Fruit fly (Drosophila melanogaster): ENCODE measurements around the gene dco.

The dco gene

dm6 chr3R:31059036-31059806 lies 1.8 kb downstream of the dco start (continued):
- no peak for TF ChIP-seq Antp (GFP tag; optimal IDR thresholded peaks at IDR 0.05)
- peak; percentile 36; the same call in 1 of the 2 replicates for TF ChIP-seq al (GFP tag; IDR thresholded peaks at IDR 0.05)
- no peak for TF ChIP-seq CG16863 (GFP tag; optimal IDR thresholded peaks at IDR 0.05)
- TF ChIP-seq CG17912 (GFP tag; optimal IDR thresholded peaks at IDR 0.05): peak; percentile 68
- peak; percentile 83 for TF ChIP-seq stc (GFP tag; IDR thresholded peaks at IDR 0.05)
- TF ChIP-seq Nf-YC (tag; optimal IDR thresholded peaks at IDR 0.05): peak; percentile 21
- TF ChIP-seq Oaz (GFP tag; IDR thresholded peaks at IDR 0.05): no peak
- TF ChIP-seq psq (GFP tag; optimal IDR thresholded peaks at IDR 0.05): peak; percentile 38
- TF ChIP-seq Atf6 (GFP tag; IDR thresholded peaks at IDR 0.05): peak; percentile 52; the same call in 1 of the 2 replicates
- peak; percentile 74 for TF ChIP-seq Xbp1 (GFP tag; optimal IDR thresholded peaks at IDR 0.05)
- TF ChIP-seq repo (GFP tag; optimal IDR thresholded peaks at IDR 0.05): no peak
- peak; percentile 35 for TF ChIP-seq CG30020 (tag; optimal IDR thresholded peaks at IDR 0.05)
- no peak for TF ChIP-seq Atf3 (GFP tag; optimal IDR thresholded peaks at IDR 0.05)
- no peak for TF ChIP-seq luna (GFP tag; optimal IDR thresholded peaks at IDR 0.05)
- TF ChIP-seq CG12659 (GFP tag; optimal IDR thresholded peaks at IDR 0.05): peak; percentile 72
- TF ChIP-seq CG9727 (GFP tag; optimal IDR thresholded peaks at IDR 0.05): peak; percentile 86
- peak; percentile 67 for TF ChIP-seq wor (GFP tag; IDR thresholded peaks at IDR 0.05)
- peak; percentile 45 for TF ChIP-seq BtbVII (GFP tag; optimal IDR thresholded peaks at IDR 0.05)
- peak; percentile 76 for TF ChIP-seq CG4730 (GFP tag; IDR thresholded peaks at IDR 0.05)
- no peak for TF ChIP-seq Scr (GFP tag; IDR thresholded peaks at IDR 0.05; ENCODE audit: partially characterized antibody)
- TF ChIP-seq CG34224 (GFP tag; IDR thresholded peaks at IDR 0.05; ENCODE audit: partially characterized antibody): no peak
- no peak for TF ChIP-seq Opbp (GFP tag; IDR thresholded peaks at IDR 0.05; ENCODE audit: partially characterized antibody)
- TF ChIP-seq CG4707 (GFP tag; optimal IDR thresholded peaks at IDR 0.05): peak; percentile 81
- no peak for TF ChIP-seq CG2199 (GFP tag; IDR thresholded peaks at IDR 0.05)
- TF ChIP-seq CG34376 (GFP tag; optimal IDR thresholded peaks at IDR 0.05): peak; percentile 43
- peak; percentile 56; the same call in 1 of the 3 replicates for TF ChIP-seq CG6175 (GFP tag; IDR thresholded peaks at IDR 0.05)
- TF ChIP-seq Hr39 (optimal IDR thresholded peaks at IDR 0.05): no peak
- TF ChIP-seq CG11247 (GFP tag; IDR thresholded peaks at IDR 0.05): no peak
- TF ChIP-seq Mes4 (GFP tag; optimal IDR thresholded peaks at IDR 0.05): no peak
- no peak for TF ChIP-seq bbx (GFP tag; IDR thresholded peaks at IDR 0.05; ENCODE audit: partially characterized antibody)
- peak; percentile 82 for TF ChIP-seq CG1529 (GFP tag; optimal IDR thresholded peaks at IDR 0.05)
- TF ChIP-seq tio (GFP tag; optimal IDR thresholded peaks at IDR 0.05): peak; percentile 79
- TF ChIP-seq CG4854 (GFP tag; optimal IDR thresholded peaks at IDR 0.05): peak; percentile 20
- TF ChIP-seq klu (GFP tag; IDR thresholded peaks at IDR 0.05): no peak
- TF ChIP-seq B-H2 (GFP tag; optimal IDR thresholded peaks at IDR 0.05): peak; percentile 17
- peak; percentile 92 for TF ChIP-seq CG17359 (tag; optimal IDR thresholded peaks at IDR 0.05)
- no peak for TF ChIP-seq Side (GFP tag; optimal IDR thresholded peaks at IDR 0.05)
- no peak for TF ChIP-seq toy (GFP tag; IDR thresholded peaks at IDR 0.05)
- peak; percentile 68; the same call in 2 of the 3 replicates for TF ChIP-seq CG34422 (GFP tag; IDR thresholded peaks at IDR 0.05)
- TF ChIP-seq Bteb2 (GFP tag; optimal IDR thresholded peaks at IDR 0.05): peak; percentile 38
- no peak for TF ChIP-seq CG8944 (GFP tag; optimal IDR thresholded peaks at IDR 0.05)
- TF ChIP-seq CG6689 (GFP tag; IDR thresholded peaks at IDR 0.05): peak; percentile 86
- peak; percentile 58; the same call in 1 of the 2 replicates for TF ChIP-seq cas (GFP tag; IDR thresholded peaks at IDR 0.05)
- TF ChIP-seq CG2712 (tag; optimal IDR thresholded peaks at IDR 0.05): peak; percentile 89
- TF ChIP-seq CG12236 (GFP tag; optimal IDR thresholded peaks at IDR 0.05): peak; percentile 18
- TF ChIP-seq CG11723 (GFP tag; optimal IDR thresholded peaks at IDR 0.05): peak; percentile 72
- peak; percentile 92 for TF ChIP-seq Sox102F (GFP tag; optimal IDR thresholded peaks at IDR 0.05)
- TF ChIP-seq Lim3 (GFP tag; IDR thresholded peaks at IDR 0.05): no peak
- no peak for TF ChIP-seq Dp (GFP tag; optimal IDR thresholded peaks at IDR 0.05)
- TF ChIP-seq danr (GFP tag; IDR thresholded peaks at IDR 0.05): peak; percentile 66; the same call in 1 of the 2 replicates
